Fruit fly (Drosophila melanogaster) whole organism, wandering third instar larva: ENCODE measurements around the gene CG5953.

Experiments used
- CG32264 ChIP-seq: fragments of 200-800 bp; sonication (Bioruptor generic); optimal IDR thresholded peaks from 2 replicates; lab custom pipeline; 2016; ENCODE audit warnings: missing biosample characterization, missing genetic modification characterization
- Mio ChIP-seq: sonication (Bioruptor generic); optimal IDR thresholded peaks from 2 replicates; lab custom pipeline; 2016; ENCODE audit warnings: missing biosample characterization, missing genetic modification characterization
- N ChIP-seq: fragments of >200 bp; optimal IDR thresholded peaks from 2 replicates; lab custom pipeline; 2018; ENCODE audit warnings: missing biosample characterization, missing external identifiers, missing genetic modification characterization
- OdsH ChIP-seq: fragments of 200-800 bp; sonication (Bioruptor generic); optimal IDR thresholded peaks from 2 replicates; lab custom pipeline; 2016; ENCODE audit warnings: missing biosample characterization, mild to moderate bottlenecking, missing genetic modification characterization
- brk ChIP-seq: fragments of 200-800 bp; sonication (Bioruptor generic); optimal IDR thresholded peaks from 2 replicates; lab custom pipeline; 2016; ENCODE audit warnings: missing biosample characterization, mild to moderate bottlenecking, missing genetic modification characterization
- h ChIP-seq: fragments of 200-800 bp; sonication (Bioruptor generic); optimal IDR thresholded peaks from 3 replicates; lab custom pipeline; 2016; ENCODE audit warnings: missing biosample characterization, mild to moderate bottlenecking, missing genetic modification characterization
- psq ChIP-seq: fragments of 200-800 bp; sonication (Bioruptor generic); optimal IDR thresholded peaks from 3 replicates; lab custom pipeline; 2017; ENCODE audit warnings: missing biosample characterization, mild to moderate bottlenecking, missing genetic modification characterization, moderate library complexity
- woc ChIP-seq: sonication (Bioruptor generic); optimal IDR thresholded peaks from 2 replicates; lab custom pipeline; 2016; ENCODE audit warnings: missing biosample characterization, mild to moderate bottlenecking, missing genetic modification characterization

DNA sequence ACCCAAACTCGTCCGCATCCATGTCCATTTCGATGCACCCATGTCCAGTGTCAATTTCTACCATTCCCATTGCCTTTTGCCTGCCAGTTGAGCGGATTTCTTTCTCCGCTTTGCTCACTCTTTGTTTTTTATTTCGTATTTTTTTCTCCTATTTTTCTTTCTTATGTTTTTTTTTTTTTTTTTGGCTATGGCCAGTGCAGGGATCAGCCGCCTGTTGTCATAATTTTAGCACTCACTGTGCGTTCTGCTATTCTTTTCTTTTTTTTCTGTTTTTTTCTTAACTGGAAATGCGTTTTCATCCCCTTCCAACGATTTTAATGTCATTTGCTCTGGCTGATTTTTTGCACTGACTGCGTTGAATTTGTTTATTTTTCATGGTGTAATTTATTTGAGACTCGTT, 29.7 kb upstream of the CG5953 start:
- TF ChIP-seq brk (GFP tag; lab: Kevin White, UChicago) (no peak), woc (GFP tag; lab: Kevin White, UChicago) (no peak), OdsH (GFP tag; lab: Kevin White, UChicago) (no peak), Mio (GFP tag; lab: Kevin White, UChicago) (no peak), CG32264 (GFP tag; lab: Kevin White, UChicago) (no peak), h (no peak), N (GFP tag; lab: Kevin White, UChicago) (no peak), psq (GFP tag; lab: Kevin White, UChicago) (no peak)
